Worm (Caenorhabditis elegans): ENCODE measurements around the gene F59B2.8.

ce11 chrIII:8961993-8962392, 48.0 kb downstream of the F59B2.8 start, which contains the start of gene grl-25:
- TF ChIP-seq ztf-11 (tag; optimal IDR thresholded peaks at IDR 0.05) (no peak), ceh-28 (tag; optimal IDR thresholded peaks at IDR 0.05) (no peak), unc-130 (GFP tag; optimal IDR thresholded peaks at IDR 0.05) (no peak), zag-1 (tag; optimal IDR thresholded peaks at IDR 0.05) (no peak), mep-1 (tag; optimal IDR thresholded peaks at IDR 0.05) (no peak)
